Fruit fly (Drosophila melanogaster): Measurements from ENCODE around the gene CG32085.

DNA sequence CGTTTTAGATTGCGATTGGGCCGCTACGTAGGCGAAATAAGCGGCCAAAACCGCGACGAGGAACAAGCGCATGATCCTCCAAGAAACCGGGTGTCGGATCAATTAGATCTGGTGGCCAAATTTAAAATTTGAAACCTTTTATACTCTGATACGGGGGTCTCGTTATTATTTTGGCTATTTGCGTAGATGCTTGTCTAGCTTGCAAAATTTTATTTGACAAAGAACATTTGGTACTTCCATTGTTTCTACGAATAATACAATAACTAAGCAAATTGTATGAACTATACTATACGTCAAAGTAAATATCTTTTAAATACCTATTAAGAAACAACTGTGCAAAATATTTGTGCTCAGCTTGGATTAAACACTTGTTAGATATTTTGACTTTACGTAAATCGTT, 60.1 kb downstream of the CG32085 start, which contains the start of gene Muc68Ca:
- TF ChIP-seq CG8159 (tag; optimal IDR thresholded peaks at IDR 0.05) (no peak), CG17806 (tag; optimal IDR thresholded peaks at IDR 0.05) (no peak), EcR (GFP tag; optimal IDR thresholded peaks at IDR 0.05) (no peak), rn (GFP tag; IDR thresholded peaks at IDR 0.05) (no peak), gl (tag; optimal IDR thresholded peaks at IDR 0.05) (no peak), CG8301 (tag; optimal IDR thresholded peaks at IDR 0.05) (no peak), Pif1A (GFP tag; optimal IDR thresholded peaks at IDR 0.05) (no peak), CG13204 (GFP tag; optimal IDR thresholded peaks at IDR 0.05) (no peak), CG15710 (tag; optimal IDR thresholded peaks at IDR 0.05) (no peak), D1 (tag; optimal IDR thresholded peaks at IDR 0.05) (no peak), Snoo (tag; optimal IDR thresholded peaks at IDR 0.05) (no peak), Ets98B (GFP tag; IDR thresholded peaks at IDR 0.05) (no peak)

Measured in whole organism, pupa.